Fruit fly (Drosophila melanogaster): Measurements from ENCODE around the gene CG1409.

CG1409 gene

dm6 chrX:7901153-7902038 lies 43.4 kb downstream of the CG1409 start, which contains the start of the genes RpS6 and bys (continued):
- peak; percentile 14; the same call in 1 of the 3 replicates for TF ChIP-seq B-H1 (GFP tag; IDR thresholded peaks at IDR 0.05)
- peak; percentile 10 for TF ChIP-seq zf30C (GFP tag; optimal IDR thresholded peaks at IDR 0.05)
- TF ChIP-seq wor (GFP tag; IDR thresholded peaks at IDR 0.05) = no peak
- TF ChIP-seq Med (GFP tag) = peak; percentile 89
- TF ChIP-seq CG14050 (GFP tag; IDR thresholded peaks at IDR 0.05) = no peak; the same call in 2 of the 3 replicates
- peak; percentile 34 for TF ChIP-seq CG17802 (tag; optimal IDR thresholded peaks at IDR 0.05)
- TF ChIP-seq CG13894 (tag; optimal IDR thresholded peaks at IDR 0.05) = peak; percentile 26
- peak; percentile 14 for TF ChIP-seq Lhr (GFP tag; optimal IDR thresholded peaks at IDR 0.05)
- no peak for TF ChIP-seq CG17612 (GFP tag; IDR thresholded peaks at IDR 0.05)
- TF ChIP-seq dati (GFP tag; IDR thresholded peaks at IDR 0.05) = 0 out of 2 replicates have a peak, but pooled peaks have one; percentile 4
- no peak for TF ChIP-seq cato (GFP tag; optimal IDR thresholded peaks at IDR 0.05; ENCODE audit: borderline replicate concordance)
- TF ChIP-seq CG3847 (GFP tag; IDR thresholded peaks at IDR 0.05) = peak; percentile 38; the same call in 1 of the 2 replicates
- peak; percentile 42; the same call in 1 of the 2 replicates for TF ChIP-seq CG14014 (GFP tag; IDR thresholded peaks at IDR 0.05)
- TF ChIP-seq lilli (GFP tag; optimal IDR thresholded peaks at IDR 0.05) = peak; percentile 10
- no peak for TF ChIP-seq CG12299 (tag; optimal IDR thresholded peaks at IDR 0.05)
- TF ChIP-seq CG2202 (tag; optimal IDR thresholded peaks at IDR 0.05) = peak; percentile 14
- TF ChIP-seq CG15479 (GFP tag; optimal IDR thresholded peaks at IDR 0.05) = peak; percentile 26
- no peak for TF ChIP-seq CG18011 (GFP tag; optimal IDR thresholded peaks at IDR 0.05)
- TF ChIP-seq CG17385 (GFP tag; optimal IDR thresholded peaks at IDR 0.05) = peak; percentile 63
- peak; percentile 40 for TF ChIP-seq B-H2 (GFP tag; optimal IDR thresholded peaks at IDR 0.05)
- peak; percentile 58 for TF ChIP-seq nmo (GFP tag; optimal IDR thresholded peaks at IDR 0.05)
- TF ChIP-seq Fer2 (tag; optimal IDR thresholded peaks at IDR 0.05) = no peak
- peak; percentile 21 for TF ChIP-seq p53 (GFP tag; optimal IDR thresholded peaks at IDR 0.05)
- peak; percentile 64 for TF ChIP-seq Mes4 (GFP tag; optimal IDR thresholded peaks at IDR 0.05)
- peak; percentile 74 for TF ChIP-seq Max (GFP tag; optimal IDR thresholded peaks at IDR 0.05)
- peak; percentile 49 for TF ChIP-seq CG6854 (GFP tag; optimal IDR thresholded peaks at IDR 0.05)
- TF ChIP-seq E2f1 (GFP tag; IDR thresholded peaks at IDR 0.05) = peak; percentile 12; the same call in 1 of the 2 replicates
- TF ChIP-seq twi (tag; optimal IDR thresholded peaks at IDR 0.05) = no peak
- peak; percentile 34 for TF ChIP-seq phol (tag; optimal IDR thresholded peaks at IDR 0.05)
- no peak for TF ChIP-seq org-1 (GFP tag; optimal IDR thresholded peaks at IDR 0.05)
- TF ChIP-seq cad (GFP tag; optimal IDR thresholded peaks at IDR 0.05) = no peak
- TF ChIP-seq Dek (tag; optimal IDR thresholded peaks at IDR 0.05) = no peak
- TF ChIP-seq Asciz (GFP tag; optimal IDR thresholded peaks at IDR 0.05) = peak; percentile 64
- TF ChIP-seq Blimp-1 (GFP tag; optimal IDR thresholded peaks at IDR 0.05) = no peak
- TF ChIP-seq peb (GFP tag; IDR thresholded peaks at IDR 0.05) = no peak
- peak; percentile 36; the same call in 1 of the 2 replicates for TF ChIP-seq HLH3B (GFP tag; IDR thresholded peaks at IDR 0.05)
- peak; percentile 68 for TF ChIP-seq Hmr (GFP tag; optimal IDR thresholded peaks at IDR 0.05)
- peak; percentile 33 for TF ChIP-seq Hsf (GFP tag; optimal IDR thresholded peaks at IDR 0.05)
- TF ChIP-seq rib (GFP tag; IDR thresholded peaks at IDR 0.05) = peak; percentile 60; the same call in 1 of the 2 replicates
- TF ChIP-seq CG2129 (GFP tag; IDR thresholded peaks at IDR 0.05; ENCODE audit: partially characterized antibody) = peak; percentile 74
- peak; percentile 20; the same call in 1 of the 2 replicates for TF ChIP-seq CG4730 (GFP tag; IDR thresholded peaks at IDR 0.05)
- peak; percentile 6 for TF ChIP-seq CG31365 (tag; optimal IDR thresholded peaks at IDR 0.05)
- no peak for TF ChIP-seq Lpt (GFP tag; optimal IDR thresholded peaks at IDR 0.05)
- TF ChIP-seq zen2 (GFP tag; IDR thresholded peaks at IDR 0.05; ENCODE audit: partially characterized antibody) = peak; percentile 71
- peak; percentile 39 for TF ChIP-seq CG2712 (tag; optimal IDR thresholded peaks at IDR 0.05)
- peak; percentile 35 for TF ChIP-seq Antp (GFP tag; optimal IDR thresholded peaks at IDR 0.05)
- TF ChIP-seq CG8089 (GFP tag; optimal IDR thresholded peaks at IDR 0.05) = peak; percentile 5
- no peak for TF ChIP-seq jing (GFP tag; optimal IDR thresholded peaks at IDR 0.05)

Data from whole organism, embryonic.